Fruit fly (Drosophila melanogaster): ENCODE data around the gene Cad74A.

- TF ChIP-seq Hr96 (GFP tag; optimal IDR thresholded peaks at IDR 0.05) (no peak), cic (GFP tag; optimal IDR thresholded peaks at IDR 0.05) (no peak), Crg-1 (GFP tag; optimal IDR thresholded peaks at IDR 0.05) (no peak), bab1 (GFP tag; optimal IDR thresholded peaks at IDR 0.05) (no peak), toe (GFP tag; optimal IDR thresholded peaks at IDR 0.05) (no peak), CG12768 (GFP tag; optimal IDR thresholded peaks at IDR 0.05) (no peak), CG1620 (GFP tag; optimal IDR thresholded peaks at IDR 0.05) (no peak), CG5204 (GFP tag; optimal IDR thresholded peaks at IDR 0.05) (no peak), pad (GFP tag; optimal IDR thresholded peaks at IDR 0.05) (no peak)
These were observed 40.2 kb downstream of the Cad74A start, which contains the start of gene CG6479 for dm6 chr3L:17339122-17339521.

All from whole organism, adult.